Worm (Caenorhabditis elegans) whole organism, L1 larva: ENCODE data around the gene str-3.

Experiments used
- C34B4.2 ChIP-seq: sonication (generic microtip); optimal IDR thresholded peaks from 2 replicates; lab custom pipeline; 2017; ENCODE audit warnings: mild to moderate bottlenecking, missing genetic modification characterization, missing compliant biosample characterization
- Y116A8C.19 ChIP-seq: sonication (generic microtip); optimal IDR thresholded peaks from 2 replicates; lab custom pipeline; 2016; ENCODE audit warnings: missing compliant biosample characterization, missing genetic modification characterization, borderline replicate concordance
- aly-2 ChIP-seq: fragments of 150-350 bp; optimal IDR thresholded peaks from 2 replicates; lab custom pipeline; 2014; ENCODE audit warnings: missing biosample characterization, missing genetic modification characterization
- ama-1 ChIP-seq: fragments of 150-350 bp; optimal IDR thresholded peaks from 2 replicates; lab custom pipeline; 2014
- ceh-8 ChIP-seq: fragments of 200-800 bp; sonication (Bioruptor generic); optimal IDR thresholded peaks from 2 replicates; lab custom pipeline; 2018; ENCODE audit warnings: mild to moderate bottlenecking, missing genetic modification characterization, moderate library complexity, missing compliant biosample characterization
- ceh-82 ChIP-seq, 3 experiments: fragments of 150-350 bp in 1 of 3; sonication (generic microtip) in 2 of 3; optimal IDR thresholded peaks; 2 replicates each; lab custom pipeline; 2014 to 2017; ENCODE audit warnings: missing biosample characterization in 3 of 3, missing genetic modification characterization in 3 of 3
- ceh-90 ChIP-seq: sonication (generic microtip); optimal IDR thresholded peaks from 2 replicates; lab custom pipeline; 2016; ENCODE audit warnings: missing genetic modification characterization, missing compliant biosample characterization
- ces-1 ChIP-seq: fragments of 150-350 bp; optimal IDR thresholded peaks from 2 replicates; lab custom pipeline; 2014; ENCODE audit warnings: missing biosample characterization, missing genetic modification reagents, missing genetic modification characterization
- dpl-1 ChIP-seq, 3 experiments: fragments of 150-350 bp in 2 of 3; sonication (generic microtip) in 1 of 3; optimal IDR thresholded peaks; 2 replicates each; lab custom pipeline; 2014 to 2017; ENCODE audit warnings: missing biosample characterization in 3 of 3, missing genetic modification characterization in 3 of 3, missing genetic modification reagents in 3 of 3
- egl-13 ChIP-seq: sonication (generic microtip); optimal IDR thresholded peaks from 2 replicates; lab custom pipeline; 2016; ENCODE audit warnings: missing genotype, missing genetic modification reagents, missing genetic modification characterization, missing compliant biosample characterization
- egl-27 ChIP-seq, 2 experiments: fragments of 150-350 bp in 1 of 2; sonication (generic microtip); optimal IDR thresholded peaks; 3 replicates each; lab custom pipeline; 2017 to 2018; ENCODE audit warnings: missing biosample characterization in 2 of 2, missing genetic modification characterization in 2 of 2, missing genetic modification reagents in 2 of 2
- elt-2 ChIP-seq: sonication (generic microtip); optimal IDR thresholded peaks from 2 replicates; lab custom pipeline; 2016; ENCODE audit warnings: missing genetic modification characterization, mild to moderate bottlenecking, inconsistent platforms, missing compliant biosample characterization, missing genetic modification reagents
- elt-3 ChIP-seq, 6 experiments: fragments of 150-350 bp in 1 of 6; sonication (generic microtip); optimal IDR thresholded peaks; 2 replicates each; lab custom pipeline; 2017 to 2018; ENCODE audit warnings: missing biosample characterization in 6 of 6, missing genetic modification characterization in 6 of 6, inconsistent platforms in 1 of 6
- fkh-10 ChIP-seq: sonication (generic microtip); optimal IDR thresholded peaks from 2 replicates; lab custom pipeline; 2017; ENCODE audit warnings: missing biosample characterization, missing genetic modification reagents, missing genetic modification characterization
- fkh-4 ChIP-seq: sonication (generic microtip); optimal IDR thresholded peaks from 2 replicates; lab custom pipeline; 2016; ENCODE audit warnings: missing compliant biosample characterization, missing genetic modification characterization, borderline replicate concordance
- hlh-4 ChIP-seq: sonication (generic microtip); optimal IDR thresholded peaks from 2 replicates; lab custom pipeline; 2016; ENCODE audit warnings: mild to moderate bottlenecking, missing genetic modification characterization, missing compliant biosample characterization
- isw-1 ChIP-seq: fragments of 200-800 bp; sonication (Bioruptor generic); IDR thresholded peaks from 2 replicates; pipeline ENCODE4 v1.3.6; 2022; ENCODE audit warnings: missing genetic modification characterization, missing compliant biosample characterization
- lin-14 ChIP-seq: fragments of 200-800 bp; sonication (Bioruptor generic); optimal IDR thresholded peaks from 2 replicates; lab custom pipeline; 2018; ENCODE audit warnings: mild to moderate bottlenecking, missing genetic modification characterization, moderate library complexity, missing compliant biosample characterization
- lin-15B ChIP-seq: fragments of 150-350 bp; sonication (generic microtip); optimal IDR thresholded peaks from 3 replicates; lab custom pipeline; 2014; ENCODE audit warnings: missing biosample characterization, missing genetic modification characterization
- lin-35 ChIP-seq, 2 experiments: fragments of 150-350 bp; optimal IDR thresholded peaks; 2 replicates each; lab custom pipeline; 2014; ENCODE audit warnings: missing biosample characterization in 2 of 2, missing genetic modification characterization in 2 of 2, missing genetic modification reagents in 2 of 2
- lir-3 ChIP-seq: sonication (generic microtip); optimal IDR thresholded peaks from 2 replicates; lab custom pipeline; 2016; ENCODE audit warnings: mild to moderate bottlenecking, missing genetic modification characterization, moderate library complexity, missing compliant biosample characterization; ENCODE audit not compliant: poor library complexity
- lsy-2 ChIP-seq, 2 experiments: fragments of 150-350 bp; optimal IDR thresholded peaks; 2 replicates each; lab custom pipeline; 2014; ENCODE audit warnings: missing biosample characterization in 2 of 2, missing genetic modification characterization in 2 of 2
- mab-9 ChIP-seq: fragments of 200-800 bp; sonication (Bioruptor generic); IDR thresholded peaks from 2 replicates; pipeline ENCODE4 v1.3.6; 2022; ENCODE audit warnings: missing genetic modification reagents, missing genetic modification characterization, missing compliant biosample characterization
- mef-2 ChIP-seq: fragments of 150-350 bp; optimal IDR thresholded peaks from 2 replicates; lab custom pipeline; 2014; ENCODE audit warnings: missing biosample characterization, missing genetic modification characterization
- mep-1 ChIP-seq: fragments of 150-350 bp; optimal IDR thresholded peaks from 2 replicates; lab custom pipeline; 2014; ENCODE audit warnings: missing biosample characterization, missing genetic modification characterization
- nhr-11 ChIP-seq: fragments of 150-350 bp; optimal IDR thresholded peaks from 2 replicates; lab custom pipeline; 2014; ENCODE audit warnings: missing biosample characterization, missing genetic modification characterization
- nhr-12 ChIP-seq: sonication (generic microtip); optimal IDR thresholded peaks from 2 replicates; lab custom pipeline; 2017; ENCODE audit warnings: missing biosample characterization, missing genetic modification characterization
- nhr-19 ChIP-seq: fragments of 200-800 bp; sonication (Bioruptor generic); conservative IDR thresholded peaks from 2 replicates; pipeline ENCODE4 v1.3.6; 2022; ENCODE audit warnings: missing genetic modification characterization, missing compliant biosample characterization
- nhr-20 ChIP-seq: sonication (generic microtip); optimal IDR thresholded peaks from 2 replicates; lab custom pipeline; 2016; ENCODE audit warnings: mild to moderate bottlenecking, missing genetic modification characterization, missing compliant biosample characterization
- nhr-237 ChIP-seq: fragments of 150-350 bp; optimal IDR thresholded peaks from 2 replicates; lab custom pipeline; 2014; ENCODE audit warnings: missing biosample characterization, missing genetic modification characterization
- nhr-47 ChIP-seq: sonication (generic microtip); optimal IDR thresholded peaks from 2 replicates; lab custom pipeline; 2016; ENCODE audit warnings: mild to moderate bottlenecking, missing genetic modification characterization, moderate library complexity, missing compliant biosample characterization
- nhr-71 ChIP-seq: sonication (generic microtip); optimal IDR thresholded peaks from 2 replicates; lab custom pipeline; 2016; ENCODE audit warnings: mild to moderate bottlenecking, missing genetic modification characterization, moderate library complexity, missing compliant biosample characterization
- nhr-76 ChIP-seq: sonication (generic microtip); optimal IDR thresholded peaks from 2 replicates; lab custom pipeline; 2017; ENCODE audit warnings: missing biosample characterization, missing genetic modification characterization
- nhr-84 ChIP-seq: sonication (generic microtip); optimal IDR thresholded peaks from 2 replicates; lab custom pipeline; 2017; ENCODE audit warnings: missing biosample characterization, missing genetic modification characterization
- nhr-90 ChIP-seq: sonication (generic microtip); optimal IDR thresholded peaks from 2 replicates; lab custom pipeline; 2016; ENCODE audit warnings: mild to moderate bottlenecking, missing genetic modification characterization, missing compliant biosample characterization; ENCODE audit not compliant: poor library complexity
- pqm-1 ChIP-seq: sonication (generic microtip); optimal IDR thresholded peaks from 3 replicates; lab custom pipeline; 2017; ENCODE audit warnings: missing biosample characterization, missing genetic modification characterization
- skn-1 ChIP-seq: fragments of 150-350 bp; optimal IDR thresholded peaks from 2 replicates; lab custom pipeline; 2014; ENCODE audit warnings: missing biosample characterization, missing genetic modification characterization
- snpc-4 ChIP-seq: fragments of 150-350 bp; optimal IDR thresholded peaks from 2 replicates; lab custom pipeline; 2014; ENCODE audit warnings: missing biosample characterization, missing genetic modification characterization
- snu-23 ChIP-seq: sonication (generic microtip); optimal IDR thresholded peaks from 2 replicates; lab custom pipeline; 2016; ENCODE audit warnings: missing genetic modification characterization, missing compliant biosample characterization
- sox-4 ChIP-seq: sonication (generic microtip); optimal IDR thresholded peaks from 2 replicates; lab custom pipeline; 2016; ENCODE audit warnings: missing genetic modification characterization, missing compliant biosample characterization
- sptf-1 ChIP-seq: fragments of 150-350 bp; optimal IDR thresholded peaks from 2 replicates; lab custom pipeline; 2014; ENCODE audit warnings: missing biosample characterization, missing genetic modification characterization
- sup-37 ChIP-seq: fragments of 200-800 bp; sonication (Bioruptor generic); optimal IDR thresholded peaks from 2 replicates; lab custom pipeline; 2018; ENCODE audit warnings: mild to moderate bottlenecking, missing genetic modification characterization, missing compliant biosample characterization
- swsn-7 ChIP-seq: sonication (generic microtip); optimal IDR thresholded peaks from 2 replicates; lab custom pipeline; 2016; ENCODE audit warnings: missing genetic modification characterization, missing compliant biosample characterization
- tbx-2 ChIP-seq: sonication (generic microtip); optimal IDR thresholded peaks from 2 replicates; lab custom pipeline; 2016; ENCODE audit warnings: missing genetic modification characterization, missing compliant biosample characterization
- unc-130 ChIP-seq: fragments of 150-350 bp; optimal IDR thresholded peaks from 2 replicates; lab custom pipeline; 2017; ENCODE audit warnings: missing biosample characterization, missing genetic modification characterization, inconsistent platforms
- unc-30 ChIP-seq: sonication (generic microtip); optimal IDR thresholded peaks from 2 replicates; lab custom pipeline; 2017; ENCODE audit warnings: missing biosample characterization, missing genetic modification characterization
- unc-62 ChIP-seq: fragments of 150-350 bp; optimal IDR thresholded peaks from 2 replicates; lab custom pipeline; 2014; ENCODE audit warnings: missing biosample characterization, missing genetic modification reagents, missing genetic modification characterization
- unc-86 ChIP-seq: sonication (generic microtip); optimal IDR thresholded peaks from 2 replicates; lab custom pipeline; 2016; ENCODE audit warnings: missing genetic modification characterization, missing compliant biosample characterization
- vab-15 ChIP-seq: sonication (generic microtip); optimal IDR thresholded peaks from 2 replicates; lab custom pipeline; 2017; ENCODE audit warnings: missing genotype, mild to moderate bottlenecking, missing genetic modification characterization, missing compliant biosample characterization
- zag-1 ChIP-seq: fragments of 150-350 bp; optimal IDR thresholded peaks from 2 replicates; lab custom pipeline; 2014; ENCODE audit warnings: missing biosample characterization, missing genetic modification characterization
- zip-4 ChIP-seq: fragments of 200-800 bp; sonication (Bioruptor generic); optimal IDR thresholded peaks from 2 replicates; lab custom pipeline; 2018; ENCODE audit warnings: mild to moderate bottlenecking, missing genetic modification characterization, moderate library complexity, missing compliant biosample characterization
- ztf-4 ChIP-seq: fragments of 150-350 bp; optimal IDR thresholded peaks from 2 replicates; lab custom pipeline; 2014; ENCODE audit warnings: missing biosample characterization, missing genetic modification characterization

Gene str-3

DNA sequence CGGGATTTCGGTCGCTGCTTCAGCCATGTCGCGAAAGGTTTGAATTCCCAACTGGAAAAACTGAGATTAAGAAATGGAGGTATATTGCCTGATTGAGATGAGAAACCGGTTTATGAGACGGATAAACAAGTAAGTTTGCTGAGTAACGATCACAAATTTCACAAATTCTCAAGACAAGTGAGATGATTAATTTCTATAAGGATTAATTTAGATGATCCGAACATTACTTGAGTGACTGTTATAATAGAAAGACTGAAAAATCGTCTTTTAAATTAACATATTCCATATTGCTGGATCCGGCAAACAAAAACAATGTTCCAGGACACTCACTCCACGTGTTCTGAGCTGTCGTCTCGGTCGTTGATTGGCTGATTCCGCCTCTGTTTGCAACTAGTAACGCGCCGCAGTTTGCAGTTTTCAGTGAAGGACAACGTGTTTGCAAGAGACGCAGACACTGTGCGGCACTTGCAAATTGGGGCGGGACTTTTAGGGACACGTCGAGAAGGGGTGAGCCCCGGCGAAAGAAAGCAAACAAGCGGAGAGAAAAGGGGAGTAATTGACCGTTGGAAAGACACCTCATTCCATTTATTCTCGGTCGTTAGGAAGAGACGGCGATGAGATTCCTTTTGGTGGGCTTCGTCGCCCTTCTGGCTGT lies 18.8 kb upstream of the str-3 start, which contains the start of the genes imp-2 and enpl-1 (continued):
- TF ChIP-seq nhr-11 (tag; lab: Kevin White, UChicago) (peak; percentile 79), elt-3 (tag; optimal IDR thresholded peaks at IDR 0.05; lab: Kevin White, UChicago) (peak in 3 of 6 experiments; percentile 25 to 91 (median 63)), lin-14 (GFP tag; lab: Kevin White, UChicago) (peak; percentile 99), nhr-19 (GFP tag; lab: Robert Waterston, UW) (peak; percentile 93), fkh-10 (GFP tag; lab: Kevin White, UChicago) (peak; percentile 75), mab-9 (peak; percentile 77; the same call in 1 of the 2 replicates), unc-30 (no peak), ama-1 (lab: Kevin White, UChicago) (peak; percentile 30), C34B4.2 (tag; lab: Kevin White, UChicago) (peak; percentile 42), skn-1 (tag; lab: Kevin White, UChicago) (peak; percentile 77), lin-15B (tag; lab: Kevin White, UChicago) (peak; percentile 79), nhr-84 (tag; lab: Kevin White, UChicago) (no peak), unc-62 (GFP tag; lab: Kevin White, UChicago) (no peak), ztf-4 (tag; lab: Kevin White, UChicago) (peak; percentile 75), ceh-8 (GFP tag; lab: Kevin White, UChicago) (peak; percentile 57), nhr-12 (no peak), dpl-1 (GFP tag; optimal IDR thresholded peaks at IDR 0.05; lab: Kevin White, UChicago) (peak; percentile 60 to 79 (median 78)), Y116A8C.19 (tag; lab: Kevin White, UChicago) (no peak), zag-1 (tag; lab: Kevin White, UChicago) (peak; percentile 40), hlh-4 (no peak), isw-1 (peak; percentile 94), mef-2 (tag; lab: Kevin White, UChicago) (peak; percentile 70), unc-130 (tag; lab: Kevin White, UChicago) (peak; percentile 59), nhr-20 (tag; lab: Kevin White, UChicago) (peak; percentile 94), egl-13 (tag; lab: Kevin White, UChicago) (peak; percentile 83), tbx-2 (tag; lab: Kevin White, UChicago) (peak; percentile 94), nhr-237 (peak; percentile 63), swsn-7 (tag; lab: Kevin White, UChicago) (peak; percentile 94), pqm-1 (no peak), nhr-90 (tag; lab: Kevin White, UChicago) (peak; percentile 88), nhr-76 (tag; lab: Kevin White, UChicago) (peak; percentile 38), ces-1 (GFP tag; lab: Kevin White, UChicago) (no peak), egl-27 (tag; optimal IDR thresholded peaks at IDR 0.05; lab: Kevin White, UChicago) (peak; percentile 30 to 31), ceh-82 (tag; optimal IDR thresholded peaks at IDR 0.05; lab: Kevin White, UChicago) (peak; percentile 77 to 91 (median 88)), zip-4 (GFP tag; lab: Kevin White, UChicago) (peak; percentile 60), lsy-2 (tag; optimal IDR thresholded peaks at IDR 0.05; lab: Kevin White, UChicago) (peak; percentile 94 to 97), snpc-4 (tag; lab: Kevin White, UChicago) (peak; percentile 60), lir-3 (peak; percentile 74), elt-2 (tag; lab: Kevin White, UChicago) (peak; percentile 72), fkh-4 (tag; lab: Kevin White, UChicago) (peak; percentile 51), lin-35 (GFP tag; optimal IDR thresholded peaks at IDR 0.05; lab: Kevin White, UChicago) (peak; percentile 83 to 88), ceh-90 (tag; lab: Kevin White, UChicago) (no peak), sptf-1 (no peak), vab-15 (tag; lab: Kevin White, UChicago) (peak; percentile 55), nhr-71 (tag; lab: Kevin White, UChicago) (peak; percentile 97), sup-37 (GFP tag; lab: Kevin White, UChicago) (peak; percentile 76), aly-2 (peak; percentile 44), unc-86 (peak; percentile 91), sox-4 (tag; lab: Kevin White, UChicago) (peak; percentile 41), snu-23 (GFP tag; lab: Kevin White, UChicago) (peak; percentile 95), mep-1 (tag; lab: Kevin White, UChicago) (peak; percentile 88), nhr-47 (peak; percentile 94)
